Fruit fly (Drosophila melanogaster) ovary, adult (tissue): Measurements from ENCODE around the gene nrm.

Source experiments
- CG17801 ChIP-seq: fragments of 200-800 bp; optimal IDR thresholded peaks from 2 replicates; lab custom pipeline; 2019; ENCODE audit warnings: missing biosample characterization, mild to moderate bottlenecking, missing genetic modification characterization, moderate library complexity; ENCODE audit not compliant: partially characterized antibody

nrm gene

DNA sequence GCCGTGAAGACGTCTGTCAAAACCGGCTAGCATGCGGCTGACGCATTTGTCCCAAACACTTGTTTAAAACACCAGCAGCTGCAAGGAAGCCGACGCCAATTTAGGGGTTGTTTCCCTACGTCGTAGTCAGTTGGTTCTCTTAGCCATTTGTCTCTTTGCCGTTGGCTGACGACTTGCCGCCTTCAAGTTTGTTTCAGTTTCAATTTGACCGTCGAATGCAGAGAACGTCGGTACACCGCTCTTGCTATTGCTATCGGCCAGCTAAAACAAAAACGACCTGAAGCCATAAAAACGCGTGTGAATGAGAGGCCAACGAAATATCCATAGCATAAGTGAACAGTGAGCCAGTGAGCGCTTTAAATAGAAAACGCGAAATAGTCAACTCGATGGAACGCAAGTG is at the start of gene nrm:
Gene nrm (plus strand): TSS at position 197 of the 400 bp plus-strand sequence.
- no peak for TF ChIP-seq CG17801 (GFP tag; lab: Kevin White, UChicago)

DNA sequence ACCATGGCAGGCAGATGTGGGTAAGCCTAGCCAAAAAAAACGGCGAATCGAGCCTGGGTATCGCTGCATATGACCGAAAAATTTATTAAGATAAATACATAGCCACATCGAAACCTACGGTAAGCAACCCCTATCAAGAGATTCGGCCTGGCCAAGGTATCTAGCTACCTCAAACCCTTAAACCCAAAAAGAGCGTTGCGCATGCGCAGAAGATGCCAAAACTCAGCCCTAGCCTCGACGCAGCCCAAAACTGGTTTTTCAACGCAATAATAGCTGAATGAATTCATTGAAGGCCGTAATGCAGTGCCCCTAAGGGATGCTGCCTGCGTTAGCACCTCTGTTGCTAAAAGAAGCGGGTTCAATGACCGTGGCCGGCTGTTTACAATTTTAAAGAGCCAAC is 45.5 kb upstream of the nrm start:
- TF ChIP-seq CG17801 (GFP tag; lab: Kevin White, UChicago), result no peak

DNA sequence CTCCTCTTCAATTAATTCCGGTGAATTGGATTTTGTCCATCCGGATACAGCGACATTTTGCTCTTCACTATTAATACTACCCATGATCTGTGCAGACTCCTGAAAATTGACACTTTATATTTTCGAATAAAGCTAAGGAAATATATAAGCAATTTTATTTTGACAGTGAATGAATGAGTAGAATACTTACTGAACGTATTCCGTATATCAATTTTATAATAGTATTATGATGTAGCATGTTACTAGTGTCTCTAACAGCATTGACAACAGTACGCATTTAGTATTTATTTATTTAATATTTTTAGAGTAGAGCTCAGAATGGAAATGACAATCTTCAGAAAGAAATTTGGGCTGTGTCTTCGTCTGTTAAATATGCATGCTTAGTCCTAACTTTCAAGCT is 43.0 kb upstream of the nrm start, which contains the start of gene CG32461:
Gene CG32461 (minus strand): TSS at position 101 of the 400 bp plus-strand sequence.
- no peak for TF ChIP-seq CG17801 (GFP tag; lab: Kevin White, UChicago)

DNA sequence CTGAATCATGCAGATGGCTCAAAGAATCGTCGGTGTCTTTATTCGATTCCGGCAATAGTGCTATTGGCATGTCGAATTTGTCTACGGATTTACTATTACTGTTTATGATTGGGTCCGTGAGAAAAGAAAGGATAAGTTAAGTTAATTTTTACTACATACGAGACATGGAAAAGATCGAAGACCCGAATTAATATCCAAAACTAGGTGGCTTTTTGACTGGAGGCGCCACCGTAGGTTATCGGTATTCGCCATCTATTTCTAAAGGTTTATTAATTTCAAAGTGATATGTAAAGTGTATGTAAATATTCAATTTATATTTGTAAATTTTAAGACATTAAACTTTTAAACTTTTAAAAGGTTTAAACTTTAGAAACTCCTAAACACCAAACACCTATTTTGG is 40.0 kb upstream of the nrm start:
- no peak for TF ChIP-seq CG17801 (GFP tag; lab: Kevin White, UChicago)

- TF ChIP-seq CG17801 (GFP tag; lab: Kevin White, UChicago), result no peak
Observed at dm6 chr3L:22960322-22960721, 37.9 kb upstream of the nrm start.

DNA sequence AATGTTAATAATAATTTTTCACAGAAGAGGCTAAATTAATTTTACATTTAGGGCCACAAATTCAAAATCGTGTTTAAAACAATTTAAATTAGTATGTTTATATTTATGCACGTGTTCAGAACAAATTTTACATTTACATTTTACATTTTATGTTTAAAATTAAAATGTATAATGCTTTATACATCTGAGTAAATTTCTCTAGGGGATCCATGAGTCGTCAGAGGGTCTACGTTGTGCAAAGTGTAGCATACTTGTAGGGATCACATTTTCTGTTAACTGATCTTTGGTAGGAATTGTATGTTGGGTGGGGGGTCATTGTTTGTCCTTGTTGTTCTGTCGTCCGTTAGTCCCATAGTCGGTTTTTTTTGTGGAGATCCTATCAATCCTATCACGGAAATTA is 16.1 kb upstream of the nrm start:
- no peak for TF ChIP-seq CG17801 (GFP tag; lab: Kevin White, UChicago)

dm6 chr3L:22987342-22987741 is 10.8 kb upstream of the nrm start, which contains the start of gene CG32457:
Gene CG32457, plus strand, starts transcription at chr3L:22987642.
- no peak for TF ChIP-seq CG17801 (GFP tag; lab: Kevin White, UChicago)

dm6 chr3L:22989495-22989894 is 8.7 kb upstream of the nrm start:
- TF ChIP-seq CG17801 (GFP tag; lab: Kevin White, UChicago), result no peak

DNA sequence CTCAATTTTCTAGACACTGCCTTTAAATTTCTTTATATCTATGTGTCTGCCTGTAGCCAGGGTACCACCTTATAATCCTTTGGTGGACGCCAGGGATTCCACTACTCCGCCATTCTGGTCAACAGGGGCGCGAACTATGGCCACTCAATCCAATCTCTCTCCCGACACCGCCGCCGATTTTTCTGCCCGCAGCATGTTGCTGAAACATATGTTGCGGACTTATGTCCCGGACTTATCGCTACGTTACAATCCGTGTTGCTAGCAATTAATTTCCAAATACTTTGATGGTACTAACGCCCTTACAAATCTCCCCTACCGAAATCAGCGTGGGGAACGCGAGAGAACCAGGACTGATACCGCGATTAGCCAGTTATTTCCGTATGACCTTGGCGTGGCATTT is 7.0 kb downstream of the nrm start:
- no peak for TF ChIP-seq CG17801 (GFP tag; lab: Kevin White, UChicago)

- TF ChIP-seq CG17801 (GFP tag; lab: Kevin White, UChicago), result no peak
Observed at dm6 chr3L:23015681-23016080, 17.5 kb downstream of the nrm start.

DNA sequence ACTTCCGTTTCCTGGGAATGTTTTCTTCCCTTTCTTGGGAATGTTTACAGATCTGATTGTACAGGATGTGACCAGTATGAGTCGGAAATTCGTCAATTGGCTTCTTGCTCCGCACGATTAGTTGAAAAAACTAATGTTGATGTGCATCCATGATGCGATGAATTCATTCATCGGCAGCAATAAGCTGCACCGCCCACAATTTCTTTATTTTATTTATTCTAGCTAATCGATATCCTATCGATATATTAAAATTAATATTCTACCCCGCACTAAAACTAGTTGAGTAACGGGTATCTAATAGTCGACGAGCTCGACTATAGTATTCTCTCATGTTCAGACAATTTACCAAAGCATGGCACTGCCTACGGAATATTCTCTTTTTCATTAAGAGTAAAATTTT is 23.1 kb downstream of the nrm start:
- TF ChIP-seq CG17801 (GFP tag; lab: Kevin White, UChicago), result no peak

DNA sequence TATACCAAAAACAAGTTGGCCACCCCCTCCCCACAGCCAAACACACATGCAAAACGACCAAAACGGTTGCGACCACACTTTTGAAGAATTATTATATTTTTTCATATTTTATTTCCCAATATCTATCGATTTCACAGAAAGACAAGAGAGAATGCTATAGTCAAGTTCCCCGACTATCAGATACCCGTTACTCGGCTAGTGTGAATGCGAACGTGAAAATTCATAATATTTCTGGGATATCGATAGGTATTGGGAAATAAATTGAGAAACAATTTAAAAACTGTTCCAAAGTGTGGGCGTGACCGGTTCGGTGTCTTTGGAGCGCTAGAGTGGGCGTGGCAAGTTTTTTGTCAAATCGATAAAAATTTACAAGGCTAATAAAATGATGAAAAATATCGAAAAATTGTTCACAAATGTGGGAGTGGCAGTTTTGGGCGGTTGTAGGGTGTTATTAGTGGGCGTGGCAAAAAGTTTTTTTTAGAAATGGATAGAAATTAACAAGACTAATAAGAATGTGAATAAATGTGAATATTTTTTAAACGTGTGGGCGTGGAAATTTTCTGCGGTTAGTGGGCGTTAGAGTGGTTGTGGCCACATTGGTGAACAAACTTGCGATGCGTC is 24.3 kb downstream of the nrm start:
- TF ChIP-seq CG17801 (GFP tag; lab: Kevin White, UChicago), result no peak

- TF ChIP-seq CG17801 (GFP tag; lab: Kevin White, UChicago), result no peak
Observed at dm6 chr3L:23081256-23081655, 83.1 kb downstream of the nrm start.

DNA sequence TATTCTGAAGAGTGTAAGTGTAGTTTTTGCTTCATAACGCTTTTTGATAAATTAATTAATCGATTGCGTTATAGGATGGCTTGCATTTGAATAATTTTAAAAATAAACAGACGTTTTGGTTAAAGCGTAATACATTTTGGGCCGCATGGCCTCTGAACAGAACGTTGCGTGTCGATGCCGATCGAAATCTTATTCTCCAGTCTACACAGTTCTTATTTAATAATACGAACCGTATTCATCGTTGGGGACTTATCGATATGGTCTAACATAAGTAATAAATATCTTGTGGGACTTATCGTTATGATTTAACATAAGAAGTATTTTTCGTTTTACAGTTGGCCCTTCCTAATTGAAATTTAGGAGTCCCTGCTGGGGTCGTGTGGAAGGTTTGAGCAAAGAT is 90.8 kb downstream of the nrm start:
- TF ChIP-seq CG17801 (GFP tag; lab: Kevin White, UChicago), result no peak
